Worm (Caenorhabditis elegans) whole organism, L2 larva: ENCODE measurements around the gene Y17G7B.18.
A peak's percentile ranks its signal among the peaks of the same experiment; 100 is the strongest.

ENCODE experiments used
- blmp-1 ChIP-seq: sonication (generic microtip); optimal IDR thresholded peaks from 2 replicates; lab custom pipeline; 2017; ENCODE audit warnings: missing genetic modification characterization, mild to moderate bottlenecking, missing compliant biosample characterization, antibody characterized with exemption, moderate library complexity; ENCODE audit not compliant: insufficient read depth
- ceh-82 ChIP-seq: fragments of 150-350 bp; optimal IDR thresholded peaks from 2 replicates; lab custom pipeline; 2014; ENCODE audit warnings: missing biosample characterization, missing genetic modification characterization
- dmd-4 ChIP-seq: sonication (generic microtip); optimal IDR thresholded peaks from 2 replicates; lab custom pipeline; 2017; ENCODE audit warnings: missing biosample characterization, missing genetic modification characterization
- fos-1 ChIP-seq: fragments of 150-350 bp; optimal IDR thresholded peaks from 2 replicates; lab custom pipeline; 2014; ENCODE audit warnings: missing biosample characterization, missing genetic modification characterization
- lin-13 ChIP-seq: fragments of 150-350 bp; optimal IDR thresholded peaks from 2 replicates; lab custom pipeline; 2014; ENCODE audit warnings: missing biosample characterization, missing genetic modification reagents, missing genetic modification characterization
- lsy-2 ChIP-seq, 2 experiments: fragments of 150-350 bp in 1 of 2; sonication (generic microtip) in 1 of 2; optimal IDR thresholded peaks; 2 replicates each; lab custom pipeline; 2014 to 2017; ENCODE audit warnings: missing biosample characterization in 2 of 2, missing genetic modification characterization in 2 of 2
- nhr-237 ChIP-seq: fragments of 150-350 bp; optimal IDR thresholded peaks from 2 replicates; lab custom pipeline; 2014; ENCODE audit warnings: missing biosample characterization, missing genetic modification characterization
- nhr-6 ChIP-seq: fragments of 150-350 bp; optimal IDR thresholded peaks from 2 replicates; lab custom pipeline; 2014; ENCODE audit warnings: missing biosample characterization, missing genetic modification characterization
- nhr-77 ChIP-seq: fragments of 150-350 bp; optimal IDR thresholded peaks from 2 replicates; lab custom pipeline; 2014; ENCODE audit warnings: missing biosample characterization, missing genetic modification characterization
- unc-39 ChIP-seq: fragments of 150-350 bp; optimal IDR thresholded peaks from 2 replicates; lab custom pipeline; 2014; ENCODE audit warnings: missing biosample characterization, missing genetic modification characterization
- zag-1 ChIP-seq: fragments of 150-350 bp; optimal IDR thresholded peaks from 2 replicates; lab custom pipeline; 2014; ENCODE audit warnings: missing biosample characterization, missing genetic modification characterization
- ztf-11 ChIP-seq: sonication (generic microtip); optimal IDR thresholded peaks from 2 replicates; lab custom pipeline; 2017; ENCODE audit warnings: missing biosample characterization, missing genetic modification characterization

ce11 chrII:12055408-12056140 lies 52.1 kb downstream of the Y17G7B.18 start:
- no peak for TF ChIP-seq dmd-4 (tag; lab: Kevin White, UChicago)
- no peak for TF ChIP-seq lsy-2 (tag; optimal IDR thresholded peaks at IDR 0.05; lab: Kevin White, UChicago)
- TF ChIP-seq ztf-11, result no peak
- no peak for TF ChIP-seq nhr-77 (tag; lab: Kevin White, UChicago)
- TF ChIP-seq nhr-237 (tag; lab: Kevin White, UChicago), result no peak
- no peak for TF ChIP-seq blmp-1 (tag; lab: Kevin White, UChicago)
- TF ChIP-seq zag-1, result no peak
- TF ChIP-seq lin-13 (GFP tag; lab: Kevin White, UChicago), result peak; percentile 5
- TF ChIP-seq nhr-6 (tag; lab: Kevin White, UChicago), result no peak
- no peak for TF ChIP-seq ceh-82 (tag; lab: Kevin White, UChicago)
- TF ChIP-seq fos-1, result no peak
- TF ChIP-seq unc-39 (tag; lab: Kevin White, UChicago), result no peak
